Fruit fly (Drosophila melanogaster): Measurements from ENCODE around the gene CG12012.

CG12012 gene

dm6 chr3L:3338028-3338855, 38.3 kb upstream of the CG12012 start:
- no peak for TF ChIP-seq CG5204 (GFP tag; optimal IDR thresholded peaks at IDR 0.05)
- no peak for TF ChIP-seq Hr96 (GFP tag; optimal IDR thresholded peaks at IDR 0.05)
- no peak for TF ChIP-seq CG33017 (tag; optimal IDR thresholded peaks at IDR 0.05)
- TF ChIP-seq CG11617 (GFP tag; optimal IDR thresholded peaks at IDR 0.05), result no peak
- TF ChIP-seq toe (GFP tag; optimal IDR thresholded peaks at IDR 0.05), result no peak
- no peak for TF ChIP-seq CG7101 (tag; optimal IDR thresholded peaks at IDR 0.05)
- no peak for TF ChIP-seq bab1 (GFP tag; optimal IDR thresholded peaks at IDR 0.05)
- TF ChIP-seq CG7045 (GFP tag; optimal IDR thresholded peaks at IDR 0.05), result no peak
- no peak for TF ChIP-seq CG12768 (GFP tag; optimal IDR thresholded peaks at IDR 0.05)
- no peak for TF ChIP-seq cnc (optimal IDR thresholded peaks at IDR 0.05)
- TF ChIP-seq cic (GFP tag; optimal IDR thresholded peaks at IDR 0.05), result no peak
- no peak for TF ChIP-seq tj (GFP tag; optimal IDR thresholded peaks at IDR 0.05)
- peak; percentile 17 for TF ChIP-seq Crg-1 (GFP tag; optimal IDR thresholded peaks at IDR 0.05)
- no peak for TF ChIP-seq Clk (GFP tag; optimal IDR thresholded peaks at IDR 0.05)
- TF ChIP-seq Mnt (GFP tag; optimal IDR thresholded peaks at IDR 0.05), result peak; percentile 14
- no peak for TF ChIP-seq pad (GFP tag; optimal IDR thresholded peaks at IDR 0.05)
- peak; percentile 97 for TF ChIP-seq ovo (GFP tag; optimal IDR thresholded peaks at IDR 0.05)
- no peak for TF ChIP-seq CG1620 (GFP tag; optimal IDR thresholded peaks at IDR 0.05)
- TF ChIP-seq kay (GFP tag; ENCODE audit: borderline replicate concordance), result peak; percentile 10
- TF ChIP-seq CG14711 (tag; optimal IDR thresholded peaks at IDR 0.05), result no peak

dm6 chr3L:3338882-3339590, 37.5 kb upstream of the CG12012 start:
- TF ChIP-seq CG14711 (tag; optimal IDR thresholded peaks at IDR 0.05) (peak; percentile 6), CG12768 (GFP tag; optimal IDR thresholded peaks at IDR 0.05) (no peak)

dm6 chr3L:3339695-3340226, 36.8 kb upstream of the CG12012 start:
- TF ChIP-seq CG7045 (GFP tag; optimal IDR thresholded peaks at IDR 0.05) (no peak), CG7101 (tag; optimal IDR thresholded peaks at IDR 0.05) (peak; percentile 10), CG1620 (GFP tag; optimal IDR thresholded peaks at IDR 0.05) (no peak), CG14711 (tag; optimal IDR thresholded peaks at IDR 0.05) (peak; percentile 4), Crg-1 (GFP tag; optimal IDR thresholded peaks at IDR 0.05) (no peak), CG33017 (tag; optimal IDR thresholded peaks at IDR 0.05) (no peak), CG11617 (GFP tag; optimal IDR thresholded peaks at IDR 0.05) (no peak), Clk (GFP tag; optimal IDR thresholded peaks at IDR 0.05) (no peak), bab1 (GFP tag; optimal IDR thresholded peaks at IDR 0.05) (no peak), Hr96 (GFP tag; optimal IDR thresholded peaks at IDR 0.05) (no peak), tj (GFP tag; optimal IDR thresholded peaks at IDR 0.05) (peak; percentile 22), cic (GFP tag; optimal IDR thresholded peaks at IDR 0.05) (no peak), Mnt (GFP tag; optimal IDR thresholded peaks at IDR 0.05) (no peak), cnc (optimal IDR thresholded peaks at IDR 0.05) (no peak), kay (GFP tag; ENCODE audit: borderline replicate concordance) (peak; percentile 45), CG12768 (GFP tag; optimal IDR thresholded peaks at IDR 0.05) (no peak), toe (GFP tag; optimal IDR thresholded peaks at IDR 0.05) (no peak), ovo (GFP tag; optimal IDR thresholded peaks at IDR 0.05) (no peak), CG5204 (GFP tag; optimal IDR thresholded peaks at IDR 0.05) (no peak), pad (GFP tag; optimal IDR thresholded peaks at IDR 0.05) (no peak)

dm6 chr3L:3342307-3342940, 34.1 kb upstream of the CG12012 start:
- TF ChIP-seq CG5204 (GFP tag; optimal IDR thresholded peaks at IDR 0.05) (no peak), Hr96 (GFP tag; optimal IDR thresholded peaks at IDR 0.05) (no peak), CG7101 (tag; optimal IDR thresholded peaks at IDR 0.05) (no peak), tj (GFP tag; optimal IDR thresholded peaks at IDR 0.05) (peak; percentile 66), CG1620 (GFP tag; optimal IDR thresholded peaks at IDR 0.05) (no peak), CG7045 (GFP tag; optimal IDR thresholded peaks at IDR 0.05) (no peak)

dm6 chr3L:3343260-3343659, 33.3 kb upstream of the CG12012 start:
- TF ChIP-seq CG11617 (GFP tag; optimal IDR thresholded peaks at IDR 0.05) (no peak), tj (GFP tag; optimal IDR thresholded peaks at IDR 0.05) (no peak), kay (GFP tag; ENCODE audit: borderline replicate concordance) (peak; percentile 48), Mnt (GFP tag; optimal IDR thresholded peaks at IDR 0.05) (no peak)

- TF ChIP-seq tj (GFP tag; optimal IDR thresholded peaks at IDR 0.05) (peak; percentile 80), toe (GFP tag; optimal IDR thresholded peaks at IDR 0.05) (no peak)
Measured at dm6 chr3L:3344528-3344927, 32.0 kb upstream of the CG12012 start.

Data from whole organism, adult.